Fruit fly (Drosophila melanogaster) whole organism, prepupa: ENCODE results near the gene CG33947.

ENCODE experiments used
- Blimp-1 ChIP-seq: fragments of 200-800 bp; sonication (Bioruptor generic); optimal IDR thresholded peaks from 3 replicates; lab custom pipeline; 2017; ENCODE audit warnings: missing biosample characterization, missing genetic modification characterization, mild to moderate bottlenecking, moderate library complexity, missing genetic modification reagents
- CG10631 ChIP-seq: fragments of 200-800 bp; sonication (Bioruptor generic); optimal IDR thresholded peaks from 2 replicates; lab custom pipeline; 2016; ENCODE audit warnings: missing biosample characterization, missing genetic modification characterization
- CG11294 ChIP-seq: fragments of 200-800 bp; sonication (Bioruptor generic); IDR thresholded peaks from 2 replicates; pipeline ENCODE4 v1.3.6; 2022; ENCODE audit warnings: missing biosample characterization, missing genetic modification characterization
- CG11762 ChIP-seq: fragments of 200-800 bp; sonication (Bioruptor generic); optimal IDR thresholded peaks from 3 replicates; lab custom pipeline; 2016; ENCODE audit warnings: missing biosample characterization, missing genetic modification characterization; ENCODE audit not compliant: insufficient read depth
- CG15336 ChIP-seq: fragments of 200-800 bp; sonication (Bioruptor generic); IDR thresholded peaks from 2 replicates; pipeline ENCODE4 v1.3.6; 2022; ENCODE audit warnings: missing biosample characterization, missing genetic modification characterization
- CG16779 ChIP-seq: fragments of 200-800 bp; sonication (Bioruptor generic); optimal IDR thresholded peaks from 3 replicates; lab custom pipeline; 2017; ENCODE audit warnings: missing biosample characterization, mild to moderate bottlenecking, missing genetic modification characterization
- CG3032 ChIP-seq: fragments of 200-800 bp; optimal IDR thresholded peaks from 2 replicates; lab custom pipeline; 2019; ENCODE audit warnings: missing biosample characterization, mild to moderate bottlenecking, missing genetic modification characterization, moderate library complexity
- CG31627 ChIP-seq: fragments of 200-800 bp; sonication (Bioruptor generic); optimal IDR thresholded peaks from 3 replicates; lab custom pipeline; 2016; ENCODE audit warnings: missing biosample characterization, missing genetic modification characterization
- CG32006 ChIP-seq: fragments of 200-800 bp; sonication (Bioruptor generic); optimal IDR thresholded peaks from 3 replicates; lab custom pipeline; 2017; ENCODE audit warnings: missing biosample characterization, mild to moderate bottlenecking, missing genetic modification characterization
- CG3919 ChIP-seq: fragments of 200-800 bp; sonication (Bioruptor generic); optimal IDR thresholded peaks from 3 replicates; lab custom pipeline; 2016; ENCODE audit warnings: missing biosample characterization, missing genetic modification characterization
- CG4318 ChIP-seq: fragments of 200-800 bp; sonication (Bioruptor generic); optimal IDR thresholded peaks from 3 replicates; lab custom pipeline; 2017; ENCODE audit warnings: missing biosample characterization, mild to moderate bottlenecking, missing genetic modification characterization
- CG6163 ChIP-seq: fragments of 200-800 bp; sonication (Bioruptor generic); IDR thresholded peaks from 3 replicates; pipeline ENCODE4 v1.3.6; 2022; ENCODE audit warnings: missing biosample characterization, missing genetic modification characterization
- CG6792 ChIP-seq: fragments of 200-800 bp; sonication (Bioruptor generic); optimal IDR thresholded peaks from 3 replicates; lab custom pipeline; 2016; ENCODE audit warnings: missing biosample characterization, missing genetic modification characterization
- CG6808 ChIP-seq: fragments of 200-800 bp; sonication (Bioruptor generic); optimal IDR thresholded peaks from 3 replicates; lab custom pipeline; 2017; ENCODE audit warnings: missing biosample characterization, missing genetic modification characterization, mild to moderate bottlenecking, moderate library complexity, missing genetic modification reagents
- CG6854 ChIP-seq: fragments of 200-800 bp; sonication (Bioruptor generic); optimal IDR thresholded peaks from 2 replicates; lab custom pipeline; 2017; ENCODE audit warnings: missing biosample characterization, mild to moderate bottlenecking, missing genetic modification characterization
- CG8119 ChIP-seq: fragments of 200-800 bp; sonication (Bioruptor generic); IDR thresholded peaks from 3 replicates; pipeline ENCODE4 v1.3.6; 2022; ENCODE audit warnings: missing biosample characterization, missing genetic modification characterization
- CG8319 ChIP-seq: fragments of 200-800 bp; sonication (Bioruptor generic); optimal IDR thresholded peaks from 3 replicates; lab custom pipeline; 2016; ENCODE audit warnings: missing biosample characterization, missing genetic modification characterization
- Eip78C ChIP-seq: fragments of 200-800 bp; sonication (Bioruptor generic); peaks from one replicate; lab custom pipeline; 2016; ENCODE audit warnings: missing biosample characterization, missing genetic modification characterization
- Eip93F ChIP-seq: fragments of 200-800 bp; sonication (Bioruptor generic); optimal IDR thresholded peaks from 2 replicates; lab custom pipeline; 2016; ENCODE audit warnings: missing biosample characterization, mild to moderate bottlenecking, missing genetic modification characterization
- Ets21C ChIP-seq: fragments of 200-800 bp; sonication (Bioruptor generic); optimal IDR thresholded peaks from 3 replicates; lab custom pipeline; 2016; ENCODE audit warnings: missing biosample characterization, missing genetic modification characterization
- Ets96B ChIP-seq: fragments of 200-800 bp; optimal IDR thresholded peaks from 2 replicates; lab custom pipeline; 2019; ENCODE audit warnings: missing biosample characterization, mild to moderate bottlenecking, missing genetic modification characterization, moderate library complexity
- Gug ChIP-seq: fragments of 200-800 bp; sonication (Bioruptor generic); IDR thresholded peaks from 2 replicates; pipeline ENCODE4 v1.3.6; 2022; ENCODE audit warnings: missing biosample characterization, missing genetic modification characterization
- Hr38 ChIP-seq: sonication (Bioruptor generic); optimal IDR thresholded peaks from 2 replicates; lab custom pipeline; 2016; ENCODE audit warnings: missing biosample characterization, missing genetic modification characterization
- Hr4 ChIP-seq: fragments of 200-800 bp; sonication (Bioruptor generic); optimal IDR thresholded peaks from 3 replicates; lab custom pipeline; 2016; ENCODE audit warnings: missing biosample characterization, missing genetic modification characterization
- Lpt ChIP-seq: fragments of 200-800 bp; sonication (Bioruptor generic); optimal IDR thresholded peaks from 3 replicates; lab custom pipeline; 2016; ENCODE audit warnings: missing biosample characterization, missing genetic modification characterization
- Met ChIP-seq: fragments of 200-800 bp; sonication (Bioruptor generic); optimal IDR thresholded peaks from 3 replicates; lab custom pipeline; 2016; ENCODE audit warnings: missing biosample characterization, missing genetic modification characterization
- OdsH ChIP-seq: fragments of 200-800 bp; sonication (Bioruptor generic); optimal IDR thresholded peaks from 3 replicates; lab custom pipeline; 2016; ENCODE audit warnings: missing biosample characterization, missing genetic modification characterization
- Smox ChIP-seq: fragments of 200-800 bp; sonication (Bioruptor generic); optimal IDR thresholded peaks from 3 replicates; lab custom pipeline; 2016; ENCODE audit warnings: missing biosample characterization, missing genetic modification characterization
- Sox14 ChIP-seq: fragments of 200-800 bp; sonication (Bioruptor generic); optimal IDR thresholded peaks from 3 replicates; lab custom pipeline; 2016; ENCODE audit warnings: missing biosample characterization, missing genetic modification characterization
- Sox15 ChIP-seq: fragments of 200-800 bp; sonication (Bioruptor generic); optimal IDR thresholded peaks from 3 replicates; lab custom pipeline; 2016; ENCODE audit warnings: missing biosample characterization, missing genetic modification characterization
- acj6 ChIP-seq: fragments of 200-800 bp; sonication (Bioruptor generic); optimal IDR thresholded peaks from 3 replicates; lab custom pipeline; 2016; ENCODE audit warnings: missing biosample characterization, missing genetic modification characterization
- cyc ChIP-seq: fragments of 200-800 bp; sonication (Bioruptor generic); optimal IDR thresholded peaks from 3 replicates; lab custom pipeline; 2016; ENCODE audit warnings: missing biosample characterization, missing genetic modification characterization
- dsx ChIP-seq: fragments of 200-800 bp; optimal IDR thresholded peaks from 3 replicates; lab custom pipeline; 2019; ENCODE audit warnings: missing biosample characterization, mild to moderate bottlenecking, missing genetic modification characterization, moderate library complexity; ENCODE audit not compliant: poor library complexity, severe bottlenecking
- esn ChIP-seq: fragments of 200-800 bp; sonication (Bioruptor generic); optimal IDR thresholded peaks from 2 replicates; lab custom pipeline; 2016; ENCODE audit warnings: missing biosample characterization, mild to moderate bottlenecking, missing genetic modification characterization, moderate library complexity
- lz ChIP-seq: fragments of 200-800 bp; sonication (Bioruptor generic); optimal IDR thresholded peaks from 3 replicates; lab custom pipeline; 2016; ENCODE audit warnings: missing biosample characterization, missing genetic modification characterization
- net ChIP-seq: fragments of 200-800 bp; sonication (Bioruptor generic); optimal IDR thresholded peaks from 3 replicates; lab custom pipeline; 2016; ENCODE audit warnings: missing biosample characterization, missing genetic modification characterization
- pdm3 ChIP-seq: fragments of 200-800 bp; sonication (Bioruptor generic); optimal IDR thresholded peaks from 3 replicates; lab custom pipeline; 2016; ENCODE audit warnings: missing biosample characterization, missing genetic modification characterization
- salr ChIP-seq, 2 experiments: fragments of 200-800 bp; sonication (Bioruptor generic); optimal IDR thresholded peaks; 3 replicates each; lab custom pipeline; 2016 to 2018; ENCODE audit warnings: missing biosample characterization in 2 of 2, missing genetic modification characterization in 2 of 2, mild to moderate bottlenecking in 1 of 2
- spab ChIP-seq: fragments of 200-800 bp; sonication (Bioruptor generic); optimal IDR thresholded peaks from 2 replicates; lab custom pipeline; 2017; ENCODE audit warnings: missing biosample characterization, mild to moderate bottlenecking, missing genetic modification characterization, missing genetic modification reagents
- ss ChIP-seq, 2 experiments: fragments of 200-800 bp; sonication (Bioruptor generic); optimal IDR thresholded peaks; 2 replicates in 1 of 2; 3 replicates in 1 of 2; lab custom pipeline; 2017 to 2018; ENCODE audit warnings: mild to moderate bottlenecking in 2 of 2, missing biosample characterization in 2 of 2, missing genetic modification characterization in 2 of 2, moderate library complexity in 1 of 2
- svp ChIP-seq: fragments of 200-800 bp; sonication (Bioruptor generic); peaks from one replicate; lab custom pipeline; 2016; ENCODE audit warnings: missing biosample characterization, missing genetic modification characterization
- topi ChIP-seq: fragments of 200-800 bp; sonication (Bioruptor generic); optimal IDR thresholded peaks from 3 replicates; lab custom pipeline; 2016; ENCODE audit warnings: missing biosample characterization, missing genetic modification characterization
- vri ChIP-seq: fragments of 200-800 bp; sonication (Bioruptor generic); optimal IDR thresholded peaks from 3 replicates; lab custom pipeline; 2016; ENCODE audit warnings: missing biosample characterization, mild to moderate bottlenecking, missing genetic modification characterization

CG33947 gene

DNA sequence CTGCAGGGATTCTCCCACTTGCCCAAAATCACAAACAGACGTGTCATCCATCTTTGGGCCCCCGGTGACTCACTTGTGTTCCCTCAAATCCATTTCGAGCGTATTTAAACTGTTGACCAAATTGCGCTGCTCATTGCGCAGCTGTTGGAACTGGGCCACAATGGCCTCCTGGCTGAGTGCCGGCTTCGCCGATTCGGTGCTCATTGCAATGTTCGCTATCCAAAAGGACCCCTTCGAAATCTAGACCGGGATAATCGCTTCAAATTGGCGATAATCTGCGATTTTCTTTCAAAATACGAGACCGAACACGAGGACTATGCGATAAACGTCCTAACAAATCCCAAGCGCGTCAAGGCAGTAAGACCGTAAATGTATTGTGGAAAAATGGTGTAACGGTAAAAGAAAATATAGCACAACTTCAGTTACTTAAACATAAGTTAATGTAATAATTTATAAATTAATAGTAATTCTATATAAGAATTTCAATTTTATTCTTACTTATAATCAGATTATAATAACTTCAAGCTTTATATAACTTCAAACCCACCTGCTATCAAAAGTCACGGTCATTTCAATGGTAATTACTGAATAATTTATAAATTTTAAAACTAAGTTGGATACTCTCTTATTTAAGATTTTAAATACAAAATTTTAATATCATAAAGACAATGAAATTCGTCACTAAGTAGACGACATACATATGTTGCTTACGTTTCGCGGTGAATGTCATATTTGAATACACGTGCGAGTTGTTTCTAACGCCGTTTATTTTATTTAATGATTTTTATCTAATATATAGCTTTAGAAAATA is 22.0 kb upstream of the CG33947 start, which contains the start of the genes Pfdn2 and Noc1:
Pfdn2 (minus strand) TSS at position 346 of the 811 bp plus-strand sequence.
Noc1 (plus strand) TSS at position 727 of the 811 bp plus-strand sequence.
- TF ChIP-seq CG15336 (GFP tag; lab: Robert Waterston, UW) (0 out of 2 replicates have a peak, but pooled peaks have one; percentile 7), Gug (peak; percentile 30; the same call in 1 of the 2 replicates), esn (GFP tag; lab: Kevin White, UChicago) (peak; percentile 62), Met (GFP tag; lab: Kevin White, UChicago) (no peak), CG3032 (peak; percentile 31), CG8319 (GFP tag; lab: Kevin White, UChicago) (peak; percentile 2), Sox15 (no peak), CG11294 (GFP tag; lab: Robert Waterston, UW) (peak; percentile 50; the same call in 1 of the 2 replicates), CG6854 (peak; percentile 20), CG31627 (GFP tag; lab: Kevin White, UChicago) (peak; percentile 51), Blimp-1 (GFP tag; lab: Kevin White, UChicago) (no peak), CG10631 (peak; percentile 73), Eip78C (GFP tag; lab: Kevin White, UChicago) (no peak), Sox14 (no peak), CG6163 (GFP tag; lab: Robert Waterston, UW) (no peak), lz (GFP tag; lab: Kevin White, UChicago) (peak; percentile 38), ss (GFP tag; optimal IDR thresholded peaks at IDR 0.05; lab: Kevin White, UChicago) (no peak), Hr38 (GFP tag; lab: Kevin White, UChicago) (no peak)

- TF ChIP-seq topi (GFP tag; lab: Kevin White, UChicago) = no peak
- no peak for TF ChIP-seq CG6163 (GFP tag; lab: Robert Waterston, UW)
- TF ChIP-seq CG8119 (GFP tag; lab: Robert Waterston, UW) = peak; percentile 24; the same call in 1 of the 3 replicates
- TF ChIP-seq ss (GFP tag; optimal IDR thresholded peaks at IDR 0.05; lab: Kevin White, UChicago) = no peak
- peak; percentile 51 for TF ChIP-seq Blimp-1 (GFP tag; lab: Kevin White, UChicago)
- TF ChIP-seq lz (GFP tag; lab: Kevin White, UChicago) = no peak
- TF ChIP-seq spab (GFP tag; lab: Kevin White, UChicago) = no peak
- no peak for TF ChIP-seq CG4318 (GFP tag; lab: Kevin White, UChicago)
- TF ChIP-seq, all 60 proteins: peak for 2
Observed at dm6 chr3L:11083605-11084004, 12.7 kb upstream of the CG33947 start.

DNA sequence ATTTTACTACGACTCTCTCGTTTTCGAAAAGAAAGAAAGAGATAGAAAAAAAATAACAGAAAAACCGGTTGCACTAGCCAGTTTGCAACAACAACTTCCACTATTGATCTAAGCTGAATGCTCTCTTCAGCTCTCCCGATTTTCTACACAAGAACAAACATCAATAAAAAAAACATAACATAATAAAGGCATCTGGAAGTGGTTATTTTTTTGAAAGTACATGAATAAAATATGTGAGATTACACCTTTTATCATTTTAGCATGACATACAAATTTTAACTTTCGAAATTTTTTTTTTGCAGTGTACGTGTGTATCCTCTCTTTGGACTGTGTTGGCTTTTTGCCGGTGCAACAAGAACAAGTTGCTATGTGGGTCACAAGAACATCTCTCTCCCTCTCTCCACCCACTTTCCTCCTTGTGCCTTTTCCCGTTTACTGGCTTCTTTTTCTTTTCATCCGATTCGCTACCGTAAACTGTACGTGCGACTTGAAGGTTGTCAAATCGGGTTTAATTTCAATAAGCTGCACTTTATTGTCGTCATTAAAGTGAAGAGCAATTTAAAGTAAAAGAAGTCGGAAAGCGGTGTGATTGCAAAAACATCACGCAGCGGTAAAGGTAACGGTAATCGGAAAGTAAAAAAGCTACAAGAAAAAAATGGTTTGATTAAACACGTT is 11.6 kb upstream of the CG33947 start:
- TF ChIP-seq CG16779 (tag; lab: Kevin White, UChicago) (peak; percentile 95), svp (no peak), CG3032 (peak; percentile 96), CG6854 (peak; percentile 66), Ets96B (peak; percentile 97), Lpt (GFP tag; lab: Kevin White, UChicago) (peak; percentile 99), Hr4 (peak; percentile 99), CG4318 (GFP tag; lab: Kevin White, UChicago) (peak; percentile 96), salr (GFP tag; optimal IDR thresholded peaks at IDR 0.05; lab: Kevin White, UChicago) (peak; percentile 94 to 99), vri (GFP tag; lab: Kevin White, UChicago) (peak; percentile 63), CG3919 (GFP tag; lab: Kevin White, UChicago) (peak; percentile 98), net (GFP tag; lab: Kevin White, UChicago) (peak; percentile 99), Ets21C (GFP tag; lab: Kevin White, UChicago) (peak; percentile 79), topi (GFP tag; lab: Kevin White, UChicago) (peak; percentile 93), Eip93F (GFP tag; lab: Kevin White, UChicago) (no peak), spab (GFP tag; lab: Kevin White, UChicago) (peak; percentile 95), Blimp-1 (GFP tag; lab: Kevin White, UChicago) (peak; percentile 68), Smox (GFP tag; lab: Kevin White, UChicago) (no peak), CG6792 (GFP tag; lab: Kevin White, UChicago) (peak; percentile 94), Met (GFP tag; lab: Kevin White, UChicago) (no peak), OdsH (GFP tag; lab: Kevin White, UChicago) (peak; percentile 98), CG10631 (peak; percentile 98), CG6808 (GFP tag; lab: Kevin White, UChicago) (peak; percentile 93), dsx (GFP tag; lab: Kevin White, UChicago) (peak; percentile 96), cyc (GFP tag; lab: Kevin White, UChicago) (peak; percentile 90), acj6 (peak; percentile 97), pdm3 (GFP tag; lab: Kevin White, UChicago) (peak; percentile 98), lz (GFP tag; lab: Kevin White, UChicago) (peak; percentile 88), CG11762 (peak; percentile 97), CG32006 (GFP tag; lab: Kevin White, UChicago) (peak; percentile 99)
